Fruit fly (Drosophila melanogaster) S2 (cell line): ENCODE results near the gene CG43139.

Experiments
- CG8478 ChIP-seq: fragments of >200 bp; optimal IDR thresholded peaks from 2 replicates; lab custom pipeline; 2018
- CTCF ChIP-seq, 2 experiments: fragments of >200 bp; optimal IDR thresholded peaks; 2 replicates each; lab custom pipeline; 2018

The CG43139 gene

dm6 chr3R:27501938-27502337 is at the start of gene CG43139:
TSS of gene CG43139 (minus strand) at chr3R:27502025.
- TF ChIP-seq CTCF (optimal IDR thresholded peaks at IDR 0.05; lab: Kevin White, UChicago) (no peak), CG8478 (lab: Kevin White, UChicago) (no peak)

- TF ChIP-seq CG8478 (lab: Kevin White, UChicago) (no peak), CTCF (optimal IDR thresholded peaks at IDR 0.05; lab: Kevin White, UChicago) (peak in 1 of 2 experiments; percentile 83)
These were observed 45.6 kb upstream of the CG43139 start for dm6 chr3R:27547378-27547949.

- TF ChIP-seq CTCF (optimal IDR thresholded peaks at IDR 0.05; lab: Kevin White, UChicago) (no peak), CG8478 (lab: Kevin White, UChicago) (no peak)
These were observed 43.9 kb upstream of the CG43139 start, which contains the start of gene Gr98d for dm6 chr3R:27545752-27546151. TSS of gene Gr98d (plus strand) at chr3R:27546052.

dm6 chr3R:27544143-27544542 is 42.3 kb upstream of the CG43139 start, which contains the start of gene Gr98c:
TSS of gene Gr98c (plus strand) at chr3R:27544443.
- no peak for TF ChIP-seq CTCF (optimal IDR thresholded peaks at IDR 0.05; lab: Kevin White, UChicago)
- TF ChIP-seq CG8478 (lab: Kevin White, UChicago), result no peak

dm6 chr3R:27542197-27542596 is 40.4 kb upstream of the CG43139 start, which contains the start of gene Gr98b:
TSS of gene Gr98b (plus strand) at chr3R:27542497.
- TF ChIP-seq CTCF (optimal IDR thresholded peaks at IDR 0.05; lab: Kevin White, UChicago) (no peak), CG8478 (lab: Kevin White, UChicago) (no peak)

- TF ChIP-seq CTCF (optimal IDR thresholded peaks at IDR 0.05; lab: Kevin White, UChicago), result no peak
- no peak for TF ChIP-seq CG8478 (lab: Kevin White, UChicago)
These were observed 31.4 kb upstream of the CG43139 start for dm6 chr3R:27533225-27533624.

dm6 chr3R:27520415-27520916 is 18.6 kb upstream of the CG43139 start, which contains the start of gene CG12885:
TSS of gene CG12885 (plus strand) at chr3R:27520866.
- no peak for TF ChIP-seq CTCF (optimal IDR thresholded peaks at IDR 0.05; lab: Kevin White, UChicago)
- TF ChIP-seq CG8478 (lab: Kevin White, UChicago), result no peak

- TF ChIP-seq CG8478 (lab: Kevin White, UChicago) (no peak), CTCF (optimal IDR thresholded peaks at IDR 0.05; lab: Kevin White, UChicago) (no peak)
These were observed 18.1 kb upstream of the CG43139 start for dm6 chr3R:27519879-27520278.

- no peak for TF ChIP-seq CTCF (optimal IDR thresholded peaks at IDR 0.05; lab: Kevin White, UChicago)
- no peak for TF ChIP-seq CG8478 (lab: Kevin White, UChicago)
These were observed 15.3 kb upstream of the CG43139 start, which contains the start of gene CG13972 for dm6 chr3R:27517157-27517556. TSS of gene CG13972 (minus strand) at chr3R:27517257.

dm6 chr3R:27502856-27503255 is 1.0 kb upstream of the CG43139 start, which contains the start of gene CG5402:
TSS of gene CG5402 (minus strand) at chr3R:27502956.
- no peak for TF ChIP-seq CTCF (optimal IDR thresholded peaks at IDR 0.05; lab: Kevin White, UChicago)

dm6 chr3R:27497616-27498015 is 4.2 kb downstream of the CG43139 start:
- TF ChIP-seq CTCF (optimal IDR thresholded peaks at IDR 0.05; lab: Kevin White, UChicago), result no peak
- no peak for TF ChIP-seq CG8478 (lab: Kevin White, UChicago)

dm6 chr3R:27487627-27488026 is 14.2 kb downstream of the CG43139 start, which contains the start of gene Gr98a:
TSS of gene Gr98a (plus strand) at chr3R:27487927.
- TF ChIP-seq CG8478 (lab: Kevin White, UChicago) (no peak), CTCF (optimal IDR thresholded peaks at IDR 0.05; lab: Kevin White, UChicago) (no peak)

dm6 chr3R:27478375-27478774 is 23.4 kb downstream of the CG43139 start, which contains the start of gene Cyp6a18:
TSS of gene Cyp6a18 (plus strand) at chr3R:27478675.
- TF ChIP-seq CG8478 (lab: Kevin White, UChicago) (no peak), CTCF (optimal IDR thresholded peaks at IDR 0.05; lab: Kevin White, UChicago) (no peak)

dm6 chr3R:27477507-27477906 is 24.3 kb downstream of the CG43139 start:
- TF ChIP-seq CG8478 (lab: Kevin White, UChicago) (no peak), CTCF (optimal IDR thresholded peaks at IDR 0.05; lab: Kevin White, UChicago) (peak; percentile 75 to 85)

dm6 chr3R:27463889-27464288 is 37.9 kb downstream of the CG43139 start, which contains the start of gene CG13978:
TSS of gene CG13978 (plus strand) at chr3R:27464189.
- TF ChIP-seq CTCF (optimal IDR thresholded peaks at IDR 0.05; lab: Kevin White, UChicago), result no peak
- no peak for TF ChIP-seq CG8478 (lab: Kevin White, UChicago)
